Fruit fly (Drosophila melanogaster): ENCODE measurements around the gene ranshi.

The ranshi gene

dm6 chr3R:8694110-8694826 lies 35.2 kb downstream of the ranshi start (continued):
- TF ChIP-seq Doc2 (GFP tag; IDR thresholded peaks at IDR 0.05) (no peak), CG3163 (GFP tag; optimal IDR thresholded peaks at IDR 0.05) (no peak), dimm (GFP tag; IDR thresholded peaks at IDR 0.05) (no peak), CG8089 (GFP tag; optimal IDR thresholded peaks at IDR 0.05) (no peak), CG30020 (tag; optimal IDR thresholded peaks at IDR 0.05) (no peak), CG15073 (GFP tag; optimal IDR thresholded peaks at IDR 0.05) (no peak), dmrt99B (tag; optimal IDR thresholded peaks at IDR 0.05) (no peak), pho (GFP tag; optimal IDR thresholded peaks at IDR 0.05) (no peak), az2 (GFP tag; optimal IDR thresholded peaks at IDR 0.05) (no peak), CrebB (tag; optimal IDR thresholded peaks at IDR 0.05) (peak; percentile 74), CG11085 (GFP tag; IDR thresholded peaks at IDR 0.05) (no peak), CG17912 (GFP tag; optimal IDR thresholded peaks at IDR 0.05) (no peak), gt (GFP tag; IDR thresholded peaks at IDR 0.05) (no peak), CG33213 (GFP tag; optimal IDR thresholded peaks at IDR 0.05) (no peak), Adf1 (GFP tag; IDR thresholded peaks at IDR 0.05) (peak; percentile 63; the same call in 1 of the 2 replicates), vfl (GFP tag; optimal IDR thresholded peaks at IDR 0.05) (no peak), CG4328 (GFP tag; optimal IDR thresholded peaks at IDR 0.05) (peak; percentile 32), slp2 (GFP tag; optimal IDR thresholded peaks at IDR 0.05) (no peak), Dbx (GFP tag; IDR thresholded peaks at IDR 0.05) (no peak), mirr (GFP tag; optimal IDR thresholded peaks at IDR 0.05) (peak; percentile 54), CG12769 (tag; optimal IDR thresholded peaks at IDR 0.05) (no peak), CG14441 (GFP tag; IDR thresholded peaks at IDR 0.05) (no peak), CG12391 (tag; optimal IDR thresholded peaks at IDR 0.05) (no peak), pb (GFP tag; optimal IDR thresholded peaks at IDR 0.05) (no peak), cas (GFP tag; IDR thresholded peaks at IDR 0.05) (no peak), ac (GFP tag; optimal IDR thresholded peaks at IDR 0.05) (no peak), sim (GFP tag; IDR thresholded peaks at IDR 0.05) (no peak), Bteb2 (GFP tag; optimal IDR thresholded peaks at IDR 0.05) (no peak), NFAT (GFP tag; IDR thresholded peaks at IDR 0.05) (peak; percentile 36; the same call in 1 of the 2 replicates), ro (GFP tag; IDR thresholded peaks at IDR 0.05) (no peak), pzg (GFP tag; optimal IDR thresholded peaks at IDR 0.05) (no peak), CG9932 (GFP tag; IDR thresholded peaks at IDR 0.05) (no peak; the same call in 1 of the 2 replicates), bowl (GFP tag; IDR thresholded peaks at IDR 0.05) (no peak), Gsc (GFP tag; IDR thresholded peaks at IDR 0.05) (no peak), CG16813 (GFP tag; IDR thresholded peaks at IDR 0.05; ENCODE audit: partially characterized antibody) (no peak), MESR4 (GFP tag; optimal IDR thresholded peaks at IDR 0.05) (no peak), toy (GFP tag; IDR thresholded peaks at IDR 0.05) (peak; percentile 48; the same call in 1 of the 2 replicates), scrt (GFP tag; optimal IDR thresholded peaks at IDR 0.05) (peak; percentile 37), CG9215 (GFP tag; IDR thresholded peaks at IDR 0.05) (no peak), CG10366 (GFP tag; IDR thresholded peaks at IDR 0.05) (no peak), CG7372 (GFP tag; IDR thresholded peaks at IDR 0.05) (no peak), btn (GFP tag; optimal IDR thresholded peaks at IDR 0.05) (no peak), Ets65A (GFP tag) (peak; percentile 56), CG6854 (GFP tag; optimal IDR thresholded peaks at IDR 0.05) (peak; percentile 77), seq (GFP tag; IDR thresholded peaks at IDR 0.05) (peak; percentile 89), ash1 (GFP tag; optimal IDR thresholded peaks at IDR 0.05) (no peak), Dp (GFP tag; optimal IDR thresholded peaks at IDR 0.05) (no peak), Rfx (GFP tag; IDR thresholded peaks at IDR 0.05) (peak; percentile 66; the same call in 1 of the 2 replicates), Nf-YB (GFP tag; optimal IDR thresholded peaks at IDR 0.05) (peak; percentile 66), Ada2b (GFP tag; IDR thresholded peaks at IDR 0.05) (no peak), nerfin-1 (tag; optimal IDR thresholded peaks at IDR 0.05) (no peak), CG34376 (GFP tag; optimal IDR thresholded peaks at IDR 0.05) (peak; percentile 95)

Data from whole organism, embryonic.